Worm (Caenorhabditis elegans): ENCODE results near the gene dyf-13.

Gene dyf-13

ce11 chrII:7171305-7171998 is at the start of gene dyf-13:
TSS of gene dyf-13 (minus strand) at chrII:7171355.
- TF ChIP-seq lin-39 (tag; optimal IDR thresholded peaks at IDR 0.05) (no peak), daf-12 (tag; optimal IDR thresholded peaks at IDR 0.05) (no peak), unc-39 (tag; optimal IDR thresholded peaks at IDR 0.05) (no peak)

DNA sequence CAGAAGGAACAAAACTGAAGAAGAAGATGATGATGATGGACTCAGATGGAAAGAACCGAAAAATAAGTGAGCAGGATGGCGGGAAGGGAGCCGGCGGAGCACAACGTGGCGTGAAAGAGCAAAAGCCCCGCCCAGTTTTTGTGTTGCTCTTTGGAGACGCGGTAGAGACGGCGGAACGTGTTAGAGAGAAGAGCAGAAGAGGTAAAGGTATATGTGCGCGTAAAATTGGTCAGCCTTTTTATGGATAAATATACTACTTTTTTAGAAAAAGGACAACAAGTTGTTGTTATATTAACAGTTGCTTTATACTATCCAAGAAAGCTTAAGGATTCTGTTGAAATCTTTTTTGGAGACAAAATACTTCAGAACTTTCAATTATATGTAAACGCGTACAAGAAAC is 45.9 kb upstream of the dyf-13 start, which contains the start of gene E04F6.10:
Gene E04F6.10, minus strand, starts transcription at position 101 of the 400 bp plus-strand sequence.
- TF ChIP-seq unc-39 (tag; optimal IDR thresholded peaks at IDR 0.05) (no peak), ceh-28 (tag; optimal IDR thresholded peaks at IDR 0.05) (no peak), mdl-1 (tag; optimal IDR thresholded peaks at IDR 0.05) (no peak), sea-2 (GFP tag; optimal IDR thresholded peaks at IDR 0.05) (no peak), hmg-11 (tag; optimal IDR thresholded peaks at IDR 0.05) (no peak), nfya-1 (tag; optimal IDR thresholded peaks at IDR 0.05; ENCODE audit: insufficient read depth) (no peak), fkh-2 (tag; optimal IDR thresholded peaks at IDR 0.05) (no peak), ceh-82 (tag; optimal IDR thresholded peaks at IDR 0.05) (no peak), zag-1 (tag; optimal IDR thresholded peaks at IDR 0.05) (no peak), nhr-12 (tag; optimal IDR thresholded peaks at IDR 0.05) (no peak), nhr-76 (tag; optimal IDR thresholded peaks at IDR 0.05) (no peak), nhr-23 (tag; optimal IDR thresholded peaks at IDR 0.05) (no peak), ceh-9 (tag; optimal IDR thresholded peaks at IDR 0.05) (no peak), egl-5 (tag; optimal IDR thresholded peaks at IDR 0.05) (no peak), lin-15B (tag; optimal IDR thresholded peaks at IDR 0.05) (no peak), nhr-237 (tag; optimal IDR thresholded peaks at IDR 0.05) (no peak), daf-12 (tag; optimal IDR thresholded peaks at IDR 0.05) (no peak), nhr-11 (tag; optimal IDR thresholded peaks at IDR 0.05) (no peak), mml-1 (tag; optimal IDR thresholded peaks at IDR 0.05) (no peak)

ce11 chrII:7212059-7212458 is 40.9 kb upstream of the dyf-13 start, which contains the start of gene E04F6.9:
TSS of gene E04F6.9 (minus strand) at chrII:7212159.
- TF ChIP-seq lsy-12 (tag; optimal IDR thresholded peaks at IDR 0.05), result no peak
- peak; percentile 1 for TF ChIP-seq lin-39 (tag; optimal IDR thresholded peaks at IDR 0.05)
- TF ChIP-seq nhr-25 (tag; optimal IDR thresholded peaks at IDR 0.05), result no peak

ce11 chrII:7211280-7211679 is 40.1 kb upstream of the dyf-13 start, which contains the start of gene E04F6.8:
TSS of gene E04F6.8 (minus strand) at chrII:7211380.
- no peak for TF ChIP-seq hmg-11 (tag; optimal IDR thresholded peaks at IDR 0.05)
- peak; percentile 82 for TF ChIP-seq egl-5 (tag; optimal IDR thresholded peaks at IDR 0.05)

- no peak for TF ChIP-seq ceh-28 (tag; optimal IDR thresholded peaks at IDR 0.05)
- TF ChIP-seq pqm-1 (tag; optimal IDR thresholded peaks at IDR 0.05), result no peak
These were observed 39.0 kb upstream of the dyf-13 start, which contains the start of gene E04F6.15 for ce11 chrII:7210187-7210586. TSS of gene E04F6.15 (minus strand) at chrII:7210287.

DNA sequence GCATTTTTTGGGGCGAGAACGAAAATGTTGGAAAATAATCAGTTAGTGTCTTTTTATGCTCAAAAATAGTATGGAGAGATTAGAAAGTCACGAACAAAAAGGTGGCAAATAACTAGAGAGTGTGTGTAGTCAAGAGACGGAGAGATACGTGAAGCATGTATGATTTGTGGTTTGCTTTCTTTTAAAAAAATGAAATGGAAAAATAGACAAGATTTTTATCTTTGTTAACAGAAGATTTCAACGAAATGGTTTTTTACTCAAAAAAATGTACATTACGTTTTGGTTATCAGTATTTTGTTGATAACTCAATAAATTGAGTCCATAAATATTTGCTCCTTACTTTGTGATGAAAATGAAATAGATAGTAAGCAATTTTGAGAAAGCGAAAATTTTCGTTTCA is 37.0 kb upstream of the dyf-13 start, which contains the start of gene dhs-7:
Gene dhs-7, minus strand, starts transcription at position 277 of the 400 bp plus-strand sequence.
- TF ChIP-seq elt-2 (tag; optimal IDR thresholded peaks at IDR 0.05) (peak; percentile 67), fkh-2 (tag; optimal IDR thresholded peaks at IDR 0.05) (no peak), nhr-28 (tag; optimal IDR thresholded peaks at IDR 0.05) (no peak)

- TF ChIP-seq eor-1 (tag; optimal IDR thresholded peaks at IDR 0.05), result no peak
- TF ChIP-seq daf-12 (tag; optimal IDR thresholded peaks at IDR 0.05), result no peak
- TF ChIP-seq ceh-82 (tag; optimal IDR thresholded peaks at IDR 0.05), result no peak
- no peak for TF ChIP-seq nhr-28 (tag; optimal IDR thresholded peaks at IDR 0.05)
These were observed 36.5 kb upstream of the dyf-13 start for ce11 chrII:7207649-7208048.

- no peak for TF ChIP-seq egl-5 (tag; optimal IDR thresholded peaks at IDR 0.05)
- TF ChIP-seq jun-1 (tag; optimal IDR thresholded peaks at IDR 0.05), result no peak
- TF ChIP-seq nhr-23 (tag; optimal IDR thresholded peaks at IDR 0.05), result no peak
- no peak for TF ChIP-seq nhr-11 (tag; optimal IDR thresholded peaks at IDR 0.05)
- TF ChIP-seq egl-27 (tag; optimal IDR thresholded peaks at IDR 0.05), result no peak
- TF ChIP-seq mml-1 (tag; optimal IDR thresholded peaks at IDR 0.05), result no peak
- no peak for TF ChIP-seq ztf-4 (tag; optimal IDR thresholded peaks at IDR 0.05)
- no peak for TF ChIP-seq nhr-28 (tag; optimal IDR thresholded peaks at IDR 0.05)
- no peak for TF ChIP-seq fkh-2 (tag; optimal IDR thresholded peaks at IDR 0.05)
- no peak for TF ChIP-seq pqm-1 (tag; optimal IDR thresholded peaks at IDR 0.05)
- TF ChIP-seq lsy-12 (tag; optimal IDR thresholded peaks at IDR 0.05), result no peak
- TF ChIP-seq nhr-237 (tag; optimal IDR thresholded peaks at IDR 0.05), result no peak
- TF ChIP-seq ceh-82 (tag; optimal IDR thresholded peaks at IDR 0.05), result no peak
- TF ChIP-seq aly-2 (tag; optimal IDR thresholded peaks at IDR 0.05), result no peak
- TF ChIP-seq unc-62 (GFP tag; optimal IDR thresholded peaks at IDR 0.05), result no peak
- no peak for TF ChIP-seq fos-1 (tag; optimal IDR thresholded peaks at IDR 0.05)
- no peak for TF ChIP-seq ceh-16 (tag; optimal IDR thresholded peaks at IDR 0.05)
- no peak for TF ChIP-seq mdl-1 (tag; optimal IDR thresholded peaks at IDR 0.05)
- TF ChIP-seq snpc-4 (tag; optimal IDR thresholded peaks at IDR 0.05), result no peak
- TF ChIP-seq skn-1 (tag; optimal IDR thresholded peaks at IDR 0.05), result no peak
These were observed 34.2 kb upstream of the dyf-13 start, which contains the start of gene srd-59 for ce11 chrII:7205388-7205787. TSS of gene srd-59 (plus strand) at chrII:7205688.

Measured in whole organism, L3 larva.